Fruit fly (Drosophila melanogaster) whole organism, embryonic: ENCODE data around the gene CG45105.

ENCODE experiments used
- Ada2b ChIP-seq: fragments of 200-800 bp; sonication (Bioruptor generic); IDR thresholded peaks from 2 replicates; pipeline ENCODE4 v1.3.6; 2022; ENCODE audit warnings: missing biosample characterization, missing genetic modification characterization
- Aef1 ChIP-seq: fragments of 200-800 bp; sonication (Bioruptor generic); IDR thresholded peaks from 3 replicates; pipeline ENCODE4 v1.3.6; 2022; ENCODE audit warnings: missing biosample characterization, missing genetic modification characterization
- Blimp-1 ChIP-seq: fragments of 200-800 bp; sonication (Bioruptor generic); optimal IDR thresholded peaks from 3 replicates; lab custom pipeline; 2018; ENCODE audit warnings: missing biosample characterization, missing genetic modification characterization, mild to moderate bottlenecking, moderate library complexity, missing genetic modification reagents
- CG10462 ChIP-seq: fragments of 200-800 bp; sonication (Bioruptor generic); optimal IDR thresholded peaks from 2 replicates; lab custom pipeline; 2016; ENCODE audit warnings: missing biosample characterization, missing genetic modification characterization
- CG10543 ChIP-seq: fragments of 200-800 bp; sonication (Bioruptor generic); optimal IDR thresholded peaks from 3 replicates; lab custom pipeline; 2017; ENCODE audit warnings: missing biosample characterization, mild to moderate bottlenecking, missing genetic modification characterization, moderate library complexity
- CG11695 ChIP-seq: fragments of 200-800 bp; sonication (Bioruptor generic); IDR thresholded peaks from 3 replicates; pipeline ENCODE4 v1.3.6; 2022; ENCODE audit warnings: missing biosample characterization, missing genetic modification characterization
- CG12391 ChIP-seq: fragments of 200-800 bp; sonication (Bioruptor generic); optimal IDR thresholded peaks from 3 replicates; lab custom pipeline; 2018; ENCODE audit warnings: missing biosample characterization, mild to moderate bottlenecking, missing genetic modification characterization, moderate library complexity
- CG12769 ChIP-seq: fragments of 200-800 bp; sonication (Bioruptor generic); optimal IDR thresholded peaks from 2 replicates; lab custom pipeline; 2019; ENCODE audit warnings: missing biosample characterization, mild to moderate bottlenecking, missing genetic modification characterization, moderate library complexity
- CG1602 ChIP-seq: fragments of 200-800 bp; sonication (Bioruptor generic); optimal IDR thresholded peaks from 3 replicates; lab custom pipeline; 2016; ENCODE audit warnings: missing biosample characterization, missing genetic modification characterization
- CG17361 ChIP-seq: fragments of 200-800 bp; sonication (Bioruptor generic); IDR thresholded peaks from 3 replicates; pipeline ENCODE4 v1.3.6; 2022; ENCODE audit warnings: missing biosample characterization, missing genetic modification characterization
- CG17385 ChIP-seq: fragments of 200-800 bp; sonication (Bioruptor generic); optimal IDR thresholded peaks from 3 replicates; lab custom pipeline; 2018; ENCODE audit warnings: missing biosample characterization, mild to moderate bottlenecking, missing genetic modification characterization
- CG17829 ChIP-seq: fragments of 200-800 bp; optimal IDR thresholded peaks from 2 replicates; lab custom pipeline; 2019; ENCODE audit warnings: missing biosample characterization, mild to moderate bottlenecking, missing genetic modification characterization, moderate library complexity
- CG2120 ChIP-seq: fragments of 200-800 bp; sonication (Bioruptor generic); optimal IDR thresholded peaks from 3 replicates; lab custom pipeline; 2016; ENCODE audit warnings: missing biosample characterization, missing genetic modification characterization
- CG2678 ChIP-seq: fragments of 200-800 bp; sonication (Bioruptor generic); optimal IDR thresholded peaks from 3 replicates; lab custom pipeline; 2019; ENCODE audit warnings: missing biosample characterization, mild to moderate bottlenecking, missing genetic modification characterization, moderate library complexity
- CG4424 ChIP-seq: fragments of 200-800 bp; sonication (Bioruptor generic); optimal IDR thresholded peaks from 3 replicates; lab custom pipeline; 2016; ENCODE audit warnings: missing biosample characterization, missing genetic modification characterization
- CG5245 ChIP-seq: fragments of 200-800 bp; sonication (Bioruptor generic); optimal IDR thresholded peaks from 3 replicates; lab custom pipeline; 2016; ENCODE audit warnings: missing biosample characterization, missing genetic modification characterization
- CG6683 ChIP-seq: fragments of 200-800 bp; sonication (Bioruptor generic); optimal IDR thresholded peaks from 2 replicates; lab custom pipeline; 2017; ENCODE audit warnings: missing biosample characterization, mild to moderate bottlenecking, missing genetic modification characterization, missing genetic modification reagents
- CG6765 ChIP-seq: fragments of 200-800 bp; sonication (Bioruptor generic); optimal IDR thresholded peaks from 3 replicates; lab custom pipeline; 2017; ENCODE audit warnings: missing biosample characterization, mild to moderate bottlenecking, missing genetic modification characterization
- CG7357 ChIP-seq: fragments of 200-800 bp; sonication (Bioruptor generic); IDR thresholded peaks from 3 replicates; pipeline ENCODE4 v1.3.6; 2022; ENCODE audit warnings: missing biosample characterization, missing genetic modification characterization
- CG7556 ChIP-seq: fragments of 200-800 bp; sonication (Bioruptor generic); optimal IDR thresholded peaks from 2 replicates; lab custom pipeline; 2017; ENCODE audit warnings: missing biosample characterization, mild to moderate bottlenecking, missing genetic modification characterization
- CG9215 ChIP-seq: fragments of 200-800 bp; sonication (Bioruptor generic); IDR thresholded peaks from 2 replicates; pipeline ENCODE4 v1.3.6; 2022; ENCODE audit warnings: missing biosample characterization, missing genetic modification characterization
- CG9609 ChIP-seq: fragments of 200-800 bp; sonication (Bioruptor generic); optimal IDR thresholded peaks from 3 replicates; lab custom pipeline; 2016; ENCODE audit warnings: missing biosample characterization, missing genetic modification characterization
- CG9817 ChIP-seq: fragments of 200-800 bp; sonication (Bioruptor generic); optimal IDR thresholded peaks from 2 replicates; lab custom pipeline; 2018; ENCODE audit warnings: missing biosample characterization, mild to moderate bottlenecking, missing genetic modification characterization, moderate library complexity
- Camta ChIP-seq: fragments of 200-800 bp; sonication (Bioruptor generic); optimal IDR thresholded peaks from 2 replicates; lab custom pipeline; 2016; ENCODE audit warnings: missing biosample characterization, missing genetic modification characterization
- Dbx ChIP-seq: fragments of 200-800 bp; sonication (Bioruptor generic); IDR thresholded peaks from 3 replicates; pipeline ENCODE4 v1.3.6; 2022; ENCODE audit warnings: missing biosample characterization, missing genetic modification characterization
- Eip74EF ChIP-seq, 2 experiments: fragments of 200-800 bp in 1 of 2; fragments of >200 bp in 1 of 2; sonication (Bioruptor generic) in 1 of 2; optimal IDR thresholded peaks; 2 replicates each; lab custom pipeline; 2017 to 2019; ENCODE audit warnings: missing biosample characterization in 2 of 2, missing genetic modification characterization in 2 of 2, mild to moderate bottlenecking in 1 of 2, moderate library complexity in 1 of 2
- H15 ChIP-seq: fragments of 200-800 bp; sonication (Bioruptor generic); IDR thresholded peaks from 3 replicates; pipeline ENCODE4 v1.3.6; 2022; ENCODE audit warnings: missing biosample characterization, missing genetic modification characterization
- HHEX ChIP-seq: fragments of 200-800 bp; sonication (Bioruptor generic); optimal IDR thresholded peaks from 3 replicates; lab custom pipeline; 2017; ENCODE audit warnings: missing biosample characterization, mild to moderate bottlenecking, missing genetic modification characterization, missing genetic modification reagents
- HLHmδ ChIP-seq: fragments of 200-800 bp; sonication (Bioruptor generic); optimal IDR thresholded peaks from 2 replicates; lab custom pipeline; 2018; ENCODE audit warnings: missing biosample characterization, mild to moderate bottlenecking, missing genetic modification characterization, moderate library complexity
- Hand ChIP-seq: fragments of 200-800 bp; sonication (Bioruptor generic); optimal IDR thresholded peaks from 2 replicates; lab custom pipeline; 2017; ENCODE audit warnings: mild to moderate bottlenecking, missing biosample characterization, missing genetic modification reagents, missing genetic modification characterization
- Hr3 ChIP-seq: fragments of 200-800 bp; sonication (Bioruptor generic); optimal IDR thresholded peaks from 3 replicates; lab custom pipeline; 2016; ENCODE audit warnings: missing biosample characterization, missing genetic modification characterization
- Nf-YC ChIP-seq: fragments of 200-800 bp; optimal IDR thresholded peaks from 3 replicates; lab custom pipeline; 2019; ENCODE audit warnings: missing biosample characterization, mild to moderate bottlenecking, missing genetic modification characterization, moderate library complexity
- PHDP ChIP-seq: fragments of 200-800 bp; sonication (Bioruptor generic); optimal IDR thresholded peaks from 3 replicates; lab custom pipeline; 2018; ENCODE audit warnings: missing biosample characterization, mild to moderate bottlenecking, missing genetic modification characterization, moderate library complexity
- Ssrp ChIP-seq: fragments of 200-800 bp; sonication (Bioruptor generic); optimal IDR thresholded peaks from 2 replicates; lab custom pipeline; 2018; ENCODE audit warnings: missing biosample characterization, mild to moderate bottlenecking, missing genetic modification characterization, moderate library complexity
- aop ChIP-seq: fragments of 200-800 bp; sonication (Bioruptor generic); IDR thresholded peaks from 2 replicates; pipeline ENCODE4 v1.3.6; 2022; ENCODE audit warnings: missing biosample characterization, missing genetic modification characterization
- az2 ChIP-seq: fragments of 200-800 bp; sonication (Bioruptor generic); optimal IDR thresholded peaks from 3 replicates; lab custom pipeline; 2016; ENCODE audit warnings: missing biosample characterization, missing genetic modification characterization
- bsh ChIP-seq, 2 experiments: fragments of 200-800 bp; sonication (Bioruptor generic); optimal IDR thresholded peaks; 2 replicates each; lab custom pipeline; 2017 to 2018; ENCODE audit warnings: mild to moderate bottlenecking in 2 of 2, missing biosample characterization in 2 of 2, missing genetic modification characterization in 2 of 2, moderate library complexity in 1 of 2
- cato ChIP-seq: fragments of 200-800 bp; sonication (Bioruptor generic); optimal IDR thresholded peaks from 2 replicates; lab custom pipeline; 2016; ENCODE audit warnings: missing biosample characterization, missing genetic modification characterization, borderline replicate concordance
- crol ChIP-seq: fragments of 200-800 bp; sonication (Bioruptor generic); IDR thresholded peaks from 2 replicates; pipeline ENCODE4 v1.3.6; 2022; ENCODE audit warnings: missing biosample characterization, missing genetic modification characterization
- cwo ChIP-seq: fragments of 200-800 bp; sonication (Bioruptor generic); optimal IDR thresholded peaks from 3 replicates; lab custom pipeline; 2017; ENCODE audit warnings: missing biosample characterization, missing genetic modification characterization, mild to moderate bottlenecking, moderate library complexity, missing genetic modification reagents
- dpn ChIP-seq, 2 experiments: fragments of 200-800 bp; sonication (Bioruptor generic); optimal IDR thresholded peaks; 3 replicates each; lab custom pipeline; 2016; ENCODE audit warnings: missing biosample characterization in 2 of 2, missing genetic modification characterization in 2 of 2
- esg ChIP-seq: fragments of 200-800 bp; sonication (Bioruptor generic); conservative IDR thresholded peaks from 2 replicates; pipeline ENCODE4 v1.3.6; 2022; ENCODE audit warnings: missing biosample characterization, missing genetic modification characterization
- fu2 ChIP-seq: fragments of 200-800 bp; sonication (Bioruptor generic); optimal IDR thresholded peaks from 2 replicates; lab custom pipeline; 2016; ENCODE audit warnings: missing biosample characterization, missing genetic modification characterization
- gem ChIP-seq: fragments of 200-800 bp; sonication (Bioruptor generic); optimal IDR thresholded peaks from 2 replicates; lab custom pipeline; 2019; ENCODE audit warnings: missing biosample characterization, mild to moderate bottlenecking, missing genetic modification characterization, moderate library complexity
- sens ChIP-seq: fragments of 200-800 bp; sonication (Bioruptor generic); peaks from one replicate; lab custom pipeline; 2016; ENCODE audit warnings: missing biosample characterization, missing genetic modification characterization
- sisA ChIP-seq: fragments of 200-800 bp; sonication (Bioruptor generic); IDR thresholded peaks from 2 replicates; pipeline ENCODE4 v1.3.6; 2022; ENCODE audit warnings: missing biosample characterization, missing genetic modification characterization
- sob ChIP-seq: fragments of 200-800 bp; sonication (Bioruptor generic); IDR thresholded peaks from 2 replicates; pipeline ENCODE4 v1.3.6; 2022; ENCODE audit warnings: missing biosample characterization, missing genetic modification characterization
- unpg ChIP-seq: fragments of 200-800 bp; sonication (Bioruptor generic); optimal IDR thresholded peaks from 3 replicates; lab custom pipeline; 2018; ENCODE audit warnings: missing biosample characterization, mild to moderate bottlenecking, missing genetic modification characterization, moderate library complexity
- vvl ChIP-seq: fragments of 200-800 bp; sonication (Bioruptor generic); IDR thresholded peaks from 2 replicates; pipeline ENCODE4 v1.3.6; 2022; ENCODE audit warnings: missing biosample characterization, missing genetic modification characterization
- zen ChIP-seq: fragments of 200-800 bp; sonication (Bioruptor generic); optimal IDR thresholded peaks from 3 replicates; lab custom pipeline; 2018; ENCODE audit warnings: missing biosample characterization, mild to moderate bottlenecking, missing genetic modification characterization, moderate library complexity

The CG45105 gene

DNA sequence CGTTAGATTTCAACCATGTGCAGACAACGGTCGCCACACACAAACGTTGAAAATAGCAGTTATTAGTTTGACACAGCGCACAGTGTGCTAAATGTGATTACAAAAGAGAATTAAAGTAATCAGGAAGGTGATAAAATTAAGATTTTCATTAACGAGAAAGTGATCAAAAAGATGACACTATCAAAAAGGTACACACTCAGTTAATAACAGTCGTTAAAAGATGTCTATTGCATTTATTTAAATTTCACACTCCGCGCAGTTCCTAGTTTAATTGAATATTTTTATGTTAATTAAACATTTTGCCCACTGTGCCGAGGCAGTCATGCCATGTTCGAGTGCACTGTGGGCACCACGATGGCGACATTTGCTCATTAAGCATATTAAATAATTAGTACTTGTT lies 9.4 kb upstream of the CG45105 start (continued):
- TF ChIP-seq CG17385, result peak; percentile 17
- TF ChIP-seq Nf-YC (tag; lab: Kevin White, UChicago), result peak; percentile 1
- no peak for TF ChIP-seq Camta (GFP tag; lab: Kevin White, UChicago)
- no peak for TF ChIP-seq CG9609 (GFP tag; lab: Kevin White, UChicago)
- peak; percentile 72 for TF ChIP-seq gem (tag; lab: Kevin White, UChicago)
- TF ChIP-seq vvl (GFP tag; lab: Robert Waterston, UW), result peak; percentile 70
- no peak for TF ChIP-seq H15 (GFP tag; lab: Robert Waterston, UW)
- peak; percentile 32; the same call in 1 of the 3 replicates for TF ChIP-seq CG11695
- TF ChIP-seq CG12769 (tag; lab: Kevin White, UChicago), result peak; percentile 44
- TF ChIP-seq dpn (GFP tag; optimal IDR thresholded peaks at IDR 0.05; lab: Kevin White, UChicago), result peak in 1 of 2 experiments; percentile 37
- peak; percentile 29 for TF ChIP-seq zen (tag; lab: Kevin White, UChicago)
- TF ChIP-seq unpg (GFP tag; lab: Kevin White, UChicago), result peak; percentile 56
- TF ChIP-seq CG17829 (tag; lab: Kevin White, UChicago), result peak; percentile 12
- peak; percentile 25 for TF ChIP-seq az2
- peak; percentile 8 for TF ChIP-seq CG10543 (GFP tag; lab: Kevin White, UChicago)
- no peak for TF ChIP-seq CG6765 (GFP tag; lab: Kevin White, UChicago)
- TF ChIP-seq HLHmδ (GFP tag; lab: Kevin White, UChicago), result no peak
- TF ChIP-seq CG1602 (GFP tag; lab: Kevin White, UChicago), result peak; percentile 1
- TF ChIP-seq Ssrp, result peak; percentile 17
- peak; percentile 5 for TF ChIP-seq CG4424
- 0 out of 2 replicates have a peak, but pooled peaks have one; percentile 31 for TF ChIP-seq esg (GFP tag; lab: Robert Waterston, UW)
- no peak for TF ChIP-seq CG10462 (GFP tag; lab: Kevin White, UChicago)
- TF ChIP-seq CG2120 (GFP tag; lab: Kevin White, UChicago), result peak; percentile 6
- no peak for TF ChIP-seq Hr3 (GFP tag; lab: Kevin White, UChicago)
- peak; percentile 34; the same call in 1 of the 2 replicates for TF ChIP-seq Ada2b (GFP tag; lab: Robert Waterston, UW)
- peak; percentile 18; the same call in 1 of the 2 replicates for TF ChIP-seq CG9215
- no peak for TF ChIP-seq cato (GFP tag; lab: Kevin White, UChicago)
- TF ChIP-seq CG5245 (GFP tag; lab: Kevin White, UChicago), result no peak
- TF ChIP-seq cwo (GFP tag; lab: Kevin White, UChicago), result peak; percentile 14
- TF ChIP-seq CG9817, result peak; percentile 4
- peak; percentile 41; the same call in 1 of the 3 replicates for TF ChIP-seq CG17361 (GFP tag; lab: Robert Waterston, UW)
- peak; percentile 46; the same call in 1 of the 3 replicates for TF ChIP-seq CG7357 (GFP tag; lab: Robert Waterston, UW)
- TF ChIP-seq PHDP (tag; lab: Kevin White, UChicago), result peak; percentile 49
- no peak for TF ChIP-seq sob (GFP tag; lab: Robert Waterston, UW)
- TF ChIP-seq CG6683, result no peak
- TF ChIP-seq aop (GFP tag; lab: Robert Waterston, UW), result no peak
- 0 out of 3 replicates have a peak, but pooled peaks have one; percentile 21 for TF ChIP-seq Dbx (GFP tag; lab: Robert Waterston, UW)
- TF ChIP-seq Blimp-1, result peak; percentile 43
- TF ChIP-seq fu2 (GFP tag; lab: Kevin White, UChicago), result no peak
- TF ChIP-seq bsh (GFP tag; optimal IDR thresholded peaks at IDR 0.05; lab: Kevin White, UChicago), result peak; percentile 7 to 28
- peak; percentile 50; the same call in 2 of the 3 replicates for TF ChIP-seq Aef1
- TF ChIP-seq CG2678 (tag; lab: Kevin White, UChicago), result peak; percentile 51
- peak in 1 of 2 experiments; percentile 6 for TF ChIP-seq Eip74EF (GFP tag; optimal IDR thresholded peaks at IDR 0.05; lab: Kevin White, UChicago)
- TF ChIP-seq HHEX (GFP tag; lab: Kevin White, UChicago), result peak; percentile 12
- peak; percentile 89 for TF ChIP-seq sens (GFP tag; lab: Kevin White, UChicago)
- TF ChIP-seq sisA (GFP tag; lab: Robert Waterston, UW), result peak; percentile 41
- peak; percentile 38 for TF ChIP-seq CG12391 (tag; lab: Kevin White, UChicago)
- TF ChIP-seq Hand, result no peak
- TF ChIP-seq crol (GFP tag; lab: Robert Waterston, UW), result no peak
- peak; percentile 27 for TF ChIP-seq CG7556
